Fruit fly (Drosophila melanogaster): ENCODE results near the gene scu.

dm6 chrX:18118519-18118918, 27.5 kb downstream of the scu start:
- TF ChIP-seq psq (optimal IDR thresholded peaks at IDR 0.05), result no peak
- TF ChIP-seq CG8478 (optimal IDR thresholded peaks at IDR 0.05), result no peak
- no peak for TF ChIP-seq EcR (GFP tag; optimal IDR thresholded peaks at IDR 0.05)
- TF ChIP-seq pan (optimal IDR thresholded peaks at IDR 0.05), result no peak
- TF ChIP-seq usp (GFP tag; optimal IDR thresholded peaks at IDR 0.05), result no peak
- no peak for TF ChIP-seq Dll (optimal IDR thresholded peaks at IDR 0.05)

All from whole organism.